Worm (Caenorhabditis elegans): ENCODE data around the gene T14B4.1.

ce11 chrII:6689088-6689487, 47.6 kb upstream of the T14B4.1 start:
- TF ChIP-seq him-1 (tag; optimal IDR thresholded peaks at IDR 0.05) (no peak), dao-5 (tag; optimal IDR thresholded peaks at IDR 0.05) (no peak)
